Fruit fly (Drosophila melanogaster): ENCODE measurements around the gene CG42507.

The CG42507 gene

dm6 chr3L:14757464-14758384, at the start of gene CG42507:
TSS of gene CG42507 (minus strand) at chr3L:14757962.
- no peak for TF ChIP-seq CG8478 (optimal IDR thresholded peaks at IDR 0.05)
- no peak for TF ChIP-seq CTCF (optimal IDR thresholded peaks at IDR 0.05)

dm6 chr3L:14804724-14805221, 47.0 kb upstream of the CG42507 start, which contains the start of gene CG17839:
TSS of gene CG17839 (plus strand) at chr3L:14805136.
- TF ChIP-seq CTCF (optimal IDR thresholded peaks at IDR 0.05), result no peak
- TF ChIP-seq CG8478 (optimal IDR thresholded peaks at IDR 0.05), result no peak

dm6 chr3L:14803236-14803635, 45.5 kb upstream of the CG42507 start, which contains the start of gene gnu:
TSS of gene gnu (minus strand) at chr3L:14803360.
- TF ChIP-seq CG8478 (optimal IDR thresholded peaks at IDR 0.05), result no peak
- TF ChIP-seq CTCF (optimal IDR thresholded peaks at IDR 0.05), result no peak

dm6 chr3L:14801854-14802616, 44.3 kb upstream of the CG42507 start, which contains the start of gene NHP2:
TSS of gene NHP2 (minus strand) at chr3L:14802168.
- TF ChIP-seq CTCF (optimal IDR thresholded peaks at IDR 0.05), result peak in 1 of 2 experiments; percentile 34
- no peak for TF ChIP-seq CG8478 (optimal IDR thresholded peaks at IDR 0.05)

dm6 chr3L:14790849-14791646, 33.3 kb upstream of the CG42507 start:
- no peak for TF ChIP-seq CTCF (optimal IDR thresholded peaks at IDR 0.05)
- TF ChIP-seq CG8478 (optimal IDR thresholded peaks at IDR 0.05), result no peak

- TF ChIP-seq CG8478 (optimal IDR thresholded peaks at IDR 0.05), result no peak
- peak in 1 of 2 experiments; percentile 13 for TF ChIP-seq CTCF (optimal IDR thresholded peaks at IDR 0.05)
Measured at dm6 chr3L:14790127-14790589, 32.4 kb upstream of the CG42507 start.

dm6 chr3L:14789676-14790075, 31.9 kb upstream of the CG42507 start, which contains the start of gene Helz:
TSS of gene Helz (plus strand) at chr3L:14789935.
- TF ChIP-seq CG8478 (optimal IDR thresholded peaks at IDR 0.05), result no peak
- TF ChIP-seq CTCF (optimal IDR thresholded peaks at IDR 0.05), result no peak

- TF ChIP-seq CTCF (optimal IDR thresholded peaks at IDR 0.05) (no peak), CG8478 (optimal IDR thresholded peaks at IDR 0.05) (no peak)
Measured at dm6 chr3L:14786230-14786850, 28.6 kb upstream of the CG42507 start, which contains the start of the genes bmm and Tdrd3. TSS of gene bmm (minus strand) at chr3L:14786412. TSS of gene Tdrd3 (plus strand) at chr3L:14786791.

dm6 chr3L:14785492-14785916, 27.7 kb upstream of the CG42507 start:
- no peak for TF ChIP-seq CG8478 (optimal IDR thresholded peaks at IDR 0.05)
- TF ChIP-seq CTCF (optimal IDR thresholded peaks at IDR 0.05), result no peak

- no peak for TF ChIP-seq CTCF (optimal IDR thresholded peaks at IDR 0.05)
- TF ChIP-seq CG8478 (optimal IDR thresholded peaks at IDR 0.05), result no peak
Measured at dm6 chr3L:14784949-14785408, 27.2 kb upstream of the CG42507 start.

dm6 chr3L:14784241-14784948, 26.6 kb upstream of the CG42507 start:
- TF ChIP-seq CTCF (optimal IDR thresholded peaks at IDR 0.05), result no peak
- TF ChIP-seq CG8478 (optimal IDR thresholded peaks at IDR 0.05), result no peak

dm6 chr3L:14783363-14783627, 25.5 kb upstream of the CG42507 start:
- no peak for TF ChIP-seq CTCF (optimal IDR thresholded peaks at IDR 0.05)
- TF ChIP-seq CG8478 (optimal IDR thresholded peaks at IDR 0.05), result no peak

dm6 chr3L:14782626-14783362, 25.0 kb upstream of the CG42507 start:
- TF ChIP-seq CG8478 (optimal IDR thresholded peaks at IDR 0.05), result no peak
- TF ChIP-seq CTCF (optimal IDR thresholded peaks at IDR 0.05), result no peak

Measured in S2 (cell line).